Fruit fly (Drosophila melanogaster): ENCODE results near the gene GatC.

DNA sequence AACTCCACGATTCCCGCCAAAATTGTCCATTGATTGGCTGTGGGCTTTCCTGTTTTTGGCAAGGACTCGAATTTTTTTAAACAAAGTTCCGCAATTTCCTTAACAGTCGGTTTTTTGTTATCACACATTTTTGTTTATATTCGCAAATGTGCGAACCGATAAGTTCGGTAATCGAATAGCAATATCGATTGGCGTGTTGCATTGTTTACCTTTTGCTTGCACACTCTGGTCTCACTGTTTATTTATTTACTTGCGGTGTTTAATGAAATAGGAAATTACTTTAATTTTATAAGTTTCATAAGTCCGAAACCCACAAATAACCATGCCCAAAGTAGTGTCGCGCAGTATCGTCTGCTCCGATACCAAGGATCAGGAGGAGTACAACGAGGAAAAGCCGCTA is 21.6 kb downstream of the GatC start, which contains the start of the genes Adat1 and CG16865:
- TF ChIP-seq dysf (GFP tag; IDR thresholded peaks at IDR 0.05) (no peak), Nf-YA (GFP tag; IDR thresholded peaks at IDR 0.05) (no peak), CG6854 (GFP tag; optimal IDR thresholded peaks at IDR 0.05) (no peak), schlank (tag; optimal IDR thresholded peaks at IDR 0.05) (no peak), CG9437 (GFP tag; optimal IDR thresholded peaks at IDR 0.05) (no peak), br (optimal IDR thresholded peaks at IDR 0.05) (no peak), CG8924 (tag; optimal IDR thresholded peaks at IDR 0.05) (no peak), pita (GFP tag; optimal IDR thresholded peaks at IDR 0.05) (no peak), Sox102F (GFP tag; optimal IDR thresholded peaks at IDR 0.05) (no peak), TFAM (GFP tag; optimal IDR thresholded peaks at IDR 0.05) (no peak)
